Fruit fly (Drosophila melanogaster) whole organism, prepupa: ENCODE results near the gene Prtl99C.

Source experiments
- Blimp-1 ChIP-seq: fragments of 200-800 bp; sonication (Bioruptor generic); optimal IDR thresholded peaks from 3 replicates; lab custom pipeline; 2017; ENCODE audit warnings: missing biosample characterization, missing genetic modification characterization, mild to moderate bottlenecking, moderate library complexity, missing genetic modification reagents
- CG10631 ChIP-seq: fragments of 200-800 bp; sonication (Bioruptor generic); optimal IDR thresholded peaks from 2 replicates; lab custom pipeline; 2016; ENCODE audit warnings: missing biosample characterization, missing genetic modification characterization
- CG10669 ChIP-seq: fragments of 200-800 bp; sonication (Bioruptor generic); optimal IDR thresholded peaks from 3 replicates; lab custom pipeline; 2018; ENCODE audit warnings: missing biosample characterization, mild to moderate bottlenecking, missing genetic modification characterization, moderate library complexity
- CG11762 ChIP-seq: fragments of 200-800 bp; sonication (Bioruptor generic); optimal IDR thresholded peaks from 3 replicates; lab custom pipeline; 2016; ENCODE audit warnings: missing biosample characterization, missing genetic modification characterization; ENCODE audit not compliant: insufficient read depth
- CG11902 ChIP-seq: fragments of 200-800 bp; sonication (Bioruptor generic); optimal IDR thresholded peaks from 3 replicates; lab custom pipeline; 2016; ENCODE audit warnings: missing biosample characterization, missing genetic modification characterization
- CG1621 ChIP-seq: fragments of 200-800 bp; sonication (Bioruptor generic); optimal IDR thresholded peaks from 3 replicates; lab custom pipeline; 2018; ENCODE audit warnings: missing biosample characterization, mild to moderate bottlenecking, missing genetic modification characterization
- CG16779 ChIP-seq: fragments of 200-800 bp; sonication (Bioruptor generic); optimal IDR thresholded peaks from 3 replicates; lab custom pipeline; 2017; ENCODE audit warnings: missing biosample characterization, mild to moderate bottlenecking, missing genetic modification characterization
- CG3032 ChIP-seq: fragments of 200-800 bp; optimal IDR thresholded peaks from 2 replicates; lab custom pipeline; 2019; ENCODE audit warnings: missing biosample characterization, mild to moderate bottlenecking, missing genetic modification characterization, moderate library complexity
- CG31627 ChIP-seq: fragments of 200-800 bp; sonication (Bioruptor generic); optimal IDR thresholded peaks from 3 replicates; lab custom pipeline; 2016; ENCODE audit warnings: missing biosample characterization, missing genetic modification characterization
- CG32006 ChIP-seq: fragments of 200-800 bp; sonication (Bioruptor generic); optimal IDR thresholded peaks from 3 replicates; lab custom pipeline; 2017; ENCODE audit warnings: missing biosample characterization, mild to moderate bottlenecking, missing genetic modification characterization
- CG34406 ChIP-seq: fragments of 200-800 bp; sonication (Bioruptor generic); optimal IDR thresholded peaks from 3 replicates; lab custom pipeline; 2016; ENCODE audit warnings: missing biosample characterization, missing genetic modification characterization
- CG3919 ChIP-seq: fragments of 200-800 bp; sonication (Bioruptor generic); optimal IDR thresholded peaks from 3 replicates; lab custom pipeline; 2016; ENCODE audit warnings: missing biosample characterization, missing genetic modification characterization
- CG6276 ChIP-seq: fragments of 200-800 bp; sonication (Bioruptor generic); optimal IDR thresholded peaks from 2 replicates; lab custom pipeline; 2017; ENCODE audit warnings: missing biosample characterization, mild to moderate bottlenecking, missing genetic modification characterization
- CG6792 ChIP-seq: fragments of 200-800 bp; sonication (Bioruptor generic); optimal IDR thresholded peaks from 3 replicates; lab custom pipeline; 2016; ENCODE audit warnings: missing biosample characterization, missing genetic modification characterization
- CG6808 ChIP-seq: fragments of 200-800 bp; sonication (Bioruptor generic); optimal IDR thresholded peaks from 3 replicates; lab custom pipeline; 2017; ENCODE audit warnings: missing biosample characterization, missing genetic modification characterization, mild to moderate bottlenecking, moderate library complexity, missing genetic modification reagents
- CG6854 ChIP-seq: fragments of 200-800 bp; sonication (Bioruptor generic); optimal IDR thresholded peaks from 2 replicates; lab custom pipeline; 2017; ENCODE audit warnings: missing biosample characterization, mild to moderate bottlenecking, missing genetic modification characterization
- CG7368 ChIP-seq: fragments of 200-800 bp; sonication (Bioruptor generic); optimal IDR thresholded peaks from 3 replicates; lab custom pipeline; 2016; ENCODE audit warnings: missing biosample characterization, missing genetic modification characterization
- CG8319 ChIP-seq: fragments of 200-800 bp; sonication (Bioruptor generic); optimal IDR thresholded peaks from 3 replicates; lab custom pipeline; 2016; ENCODE audit warnings: missing biosample characterization, missing genetic modification characterization
- CG8632 ChIP-seq: fragments of 200-800 bp; sonication (Bioruptor generic); optimal IDR thresholded peaks from 3 replicates; lab custom pipeline; 2016; ENCODE audit warnings: missing biosample characterization, missing genetic modification characterization
- CG9139 ChIP-seq: fragments of 200-800 bp; sonication (Bioruptor generic); optimal IDR thresholded peaks from 3 replicates; lab custom pipeline; 2017; ENCODE audit warnings: missing biosample characterization, mild to moderate bottlenecking, missing genetic modification characterization
- Eip78C ChIP-seq: fragments of 200-800 bp; sonication (Bioruptor generic); peaks from one replicate; lab custom pipeline; 2016; ENCODE audit warnings: missing biosample characterization, missing genetic modification characterization
- Eip93F ChIP-seq: fragments of 200-800 bp; sonication (Bioruptor generic); optimal IDR thresholded peaks from 2 replicates; lab custom pipeline; 2016; ENCODE audit warnings: missing biosample characterization, mild to moderate bottlenecking, missing genetic modification characterization
- Ets96B ChIP-seq: fragments of 200-800 bp; optimal IDR thresholded peaks from 2 replicates; lab custom pipeline; 2019; ENCODE audit warnings: missing biosample characterization, mild to moderate bottlenecking, missing genetic modification characterization, moderate library complexity
- Gug ChIP-seq: fragments of 200-800 bp; sonication (Bioruptor generic); IDR thresholded peaks from 2 replicates; pipeline ENCODE4 v1.3.6; 2022; ENCODE audit warnings: missing biosample characterization, missing genetic modification characterization
- Hr38 ChIP-seq: sonication (Bioruptor generic); optimal IDR thresholded peaks from 2 replicates; lab custom pipeline; 2016; ENCODE audit warnings: missing biosample characterization, missing genetic modification characterization
- Lpt ChIP-seq: fragments of 200-800 bp; sonication (Bioruptor generic); optimal IDR thresholded peaks from 3 replicates; lab custom pipeline; 2016; ENCODE audit warnings: missing biosample characterization, missing genetic modification characterization
- Met ChIP-seq: fragments of 200-800 bp; sonication (Bioruptor generic); optimal IDR thresholded peaks from 3 replicates; lab custom pipeline; 2016; ENCODE audit warnings: missing biosample characterization, missing genetic modification characterization
- OdsH ChIP-seq: fragments of 200-800 bp; sonication (Bioruptor generic); optimal IDR thresholded peaks from 3 replicates; lab custom pipeline; 2016; ENCODE audit warnings: missing biosample characterization, missing genetic modification characterization
- Smox ChIP-seq: fragments of 200-800 bp; sonication (Bioruptor generic); optimal IDR thresholded peaks from 3 replicates; lab custom pipeline; 2016; ENCODE audit warnings: missing biosample characterization, missing genetic modification characterization
- Sox14 ChIP-seq: fragments of 200-800 bp; sonication (Bioruptor generic); optimal IDR thresholded peaks from 3 replicates; lab custom pipeline; 2016; ENCODE audit warnings: missing biosample characterization, missing genetic modification characterization
- Sox15 ChIP-seq: fragments of 200-800 bp; sonication (Bioruptor generic); optimal IDR thresholded peaks from 3 replicates; lab custom pipeline; 2016; ENCODE audit warnings: missing biosample characterization, missing genetic modification characterization
- acj6 ChIP-seq: fragments of 200-800 bp; sonication (Bioruptor generic); optimal IDR thresholded peaks from 3 replicates; lab custom pipeline; 2016; ENCODE audit warnings: missing biosample characterization, missing genetic modification characterization
- dac ChIP-seq: fragments of 200-800 bp; sonication (Bioruptor generic); optimal IDR thresholded peaks from 2 replicates; lab custom pipeline; 2017; ENCODE audit warnings: missing biosample characterization, mild to moderate bottlenecking, missing genetic modification characterization
- dsx ChIP-seq: fragments of 200-800 bp; optimal IDR thresholded peaks from 3 replicates; lab custom pipeline; 2019; ENCODE audit warnings: missing biosample characterization, mild to moderate bottlenecking, missing genetic modification characterization, moderate library complexity; ENCODE audit not compliant: poor library complexity, severe bottlenecking
- eg ChIP-seq: fragments of 200-800 bp; sonication (Bioruptor generic); IDR thresholded peaks from 3 replicates; pipeline ENCODE4 v1.3.6; 2022; ENCODE audit warnings: missing biosample characterization, missing genetic modification characterization
- esn ChIP-seq: fragments of 200-800 bp; sonication (Bioruptor generic); optimal IDR thresholded peaks from 2 replicates; lab custom pipeline; 2016; ENCODE audit warnings: missing biosample characterization, mild to moderate bottlenecking, missing genetic modification characterization, moderate library complexity
- fd85E ChIP-seq: fragments of 200-800 bp; sonication (Bioruptor generic); optimal IDR thresholded peaks from 3 replicates; lab custom pipeline; 2016; ENCODE audit warnings: missing biosample characterization, missing genetic modification characterization
- fkh ChIP-seq: fragments of 200-800 bp; sonication (Bioruptor generic); optimal IDR thresholded peaks from 3 replicates; lab custom pipeline; 2017; ENCODE audit warnings: missing biosample characterization, mild to moderate bottlenecking, missing genetic modification characterization, moderate library complexity
- lz ChIP-seq: fragments of 200-800 bp; sonication (Bioruptor generic); optimal IDR thresholded peaks from 3 replicates; lab custom pipeline; 2016; ENCODE audit warnings: missing biosample characterization, missing genetic modification characterization
- salr ChIP-seq, 2 experiments: fragments of 200-800 bp; sonication (Bioruptor generic); optimal IDR thresholded peaks; 3 replicates each; lab custom pipeline; 2016 to 2018; ENCODE audit warnings: missing biosample characterization in 2 of 2, missing genetic modification characterization in 2 of 2, mild to moderate bottlenecking in 1 of 2
- spab ChIP-seq: fragments of 200-800 bp; sonication (Bioruptor generic); optimal IDR thresholded peaks from 2 replicates; lab custom pipeline; 2017; ENCODE audit warnings: missing biosample characterization, mild to moderate bottlenecking, missing genetic modification characterization, missing genetic modification reagents
- ss ChIP-seq, 2 experiments: fragments of 200-800 bp; sonication (Bioruptor generic); optimal IDR thresholded peaks; 2 replicates in 1 of 2; 3 replicates in 1 of 2; lab custom pipeline; 2017 to 2018; ENCODE audit warnings: mild to moderate bottlenecking in 2 of 2, missing biosample characterization in 2 of 2, missing genetic modification characterization in 2 of 2, moderate library complexity in 1 of 2
- vri ChIP-seq: fragments of 200-800 bp; sonication (Bioruptor generic); optimal IDR thresholded peaks from 3 replicates; lab custom pipeline; 2016; ENCODE audit warnings: missing biosample characterization, mild to moderate bottlenecking, missing genetic modification characterization

The Prtl99C gene

dm6 chr3R:29866706-29867105 is 31.0 kb downstream of the Prtl99C start:
- TF ChIP-seq Gug (GFP tag; lab: Robert Waterston, UW) (no peak), fkh (peak; percentile 42)

- TF ChIP-seq CG10669 (GFP tag; lab: Kevin White, UChicago) (no peak), Sox14 (peak; percentile 51), Ets96B (tag; lab: Kevin White, UChicago) (no peak), Sox15 (GFP tag; lab: Kevin White, UChicago) (no peak), CG8632 (GFP tag; lab: Kevin White, UChicago) (no peak)
These were observed 31.7 kb downstream of the Prtl99C start for dm6 chr3R:29867470-29867869.

- no peak for TF ChIP-seq CG8319 (GFP tag; lab: Kevin White, UChicago)
- TF ChIP-seq Eip93F (GFP tag; lab: Kevin White, UChicago) = no peak
- no peak for TF ChIP-seq CG11902 (GFP tag; lab: Kevin White, UChicago)
- no peak for TF ChIP-seq Ets96B (tag; lab: Kevin White, UChicago)
- TF ChIP-seq dsx (GFP tag; lab: Kevin White, UChicago) = peak; percentile 41
- TF ChIP-seq Eip78C (GFP tag; lab: Kevin White, UChicago) = peak; percentile 24
- no peak for TF ChIP-seq CG11762 (GFP tag; lab: Kevin White, UChicago)
- no peak for TF ChIP-seq Smox (GFP tag; lab: Kevin White, UChicago)
- no peak for TF ChIP-seq CG6276 (GFP tag; lab: Kevin White, UChicago)
- TF ChIP-seq CG16779 = no peak
- no peak for TF ChIP-seq dac
- TF ChIP-seq CG32006 (GFP tag; lab: Kevin White, UChicago) = no peak
- TF ChIP-seq Met (GFP tag; lab: Kevin White, UChicago) = no peak
- TF ChIP-seq fd85E (GFP tag; lab: Kevin White, UChicago) = no peak
- no peak for TF ChIP-seq OdsH
- no peak for TF ChIP-seq CG10669 (GFP tag; lab: Kevin White, UChicago)
These were observed 32.1 kb downstream of the Prtl99C start for dm6 chr3R:29867895-29868294.

DNA sequence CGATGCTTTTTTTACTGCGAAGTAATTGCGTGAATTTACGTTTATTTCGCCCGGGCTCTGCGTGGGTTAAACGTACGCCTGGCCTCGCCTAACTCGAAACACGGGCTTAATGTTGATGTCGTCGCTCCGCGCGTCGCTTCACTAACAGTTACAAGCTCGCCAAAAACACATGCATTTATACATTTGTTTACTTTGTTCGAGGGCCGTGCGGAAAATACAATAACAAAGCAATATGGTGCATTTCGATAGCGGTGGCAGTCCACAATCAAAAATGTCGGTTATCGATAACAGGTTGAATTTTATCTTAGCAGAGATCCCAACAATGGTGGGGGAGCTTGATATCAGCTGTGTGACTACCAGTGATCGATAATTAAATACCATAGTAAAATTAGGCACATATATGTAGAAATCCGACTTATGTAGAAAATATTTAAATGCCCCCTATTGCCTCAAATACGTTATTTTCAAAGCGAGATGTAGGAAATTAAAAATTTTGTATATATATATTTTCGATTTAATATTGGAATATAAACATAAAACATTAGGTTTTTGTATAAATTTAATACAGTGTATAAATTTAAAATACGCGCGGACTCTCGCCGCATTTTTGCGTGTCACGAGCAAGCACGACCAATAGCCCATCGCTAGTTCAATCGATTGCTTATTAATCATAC is 33.1 kb downstream of the Prtl99C start, which contains the start of gene Zip99C:
Gene Zip99C, minus strand, starts transcription at position 220 of the 674 bp plus-strand sequence.
- TF ChIP-seq CG16779 = no peak
- TF ChIP-seq CG1621 (tag; lab: Kevin White, UChicago) = no peak
- no peak for TF ChIP-seq dac
- TF ChIP-seq Sox14 = peak; percentile 68
- TF ChIP-seq CG6854 (GFP tag; lab: Kevin White, UChicago) = no peak
- TF ChIP-seq lz (GFP tag; lab: Kevin White, UChicago) = peak; percentile 24
- no peak for TF ChIP-seq CG34406
- TF ChIP-seq vri (GFP tag; lab: Kevin White, UChicago) = peak; percentile 45
- TF ChIP-seq CG9139 (GFP tag; lab: Kevin White, UChicago) = no peak
- TF ChIP-seq ss (GFP tag; optimal IDR thresholded peaks at IDR 0.05; lab: Kevin White, UChicago) = no peak
- TF ChIP-seq CG7368 (GFP tag; lab: Kevin White, UChicago) = no peak
- peak; percentile 38 for TF ChIP-seq esn (GFP tag; lab: Kevin White, UChicago)
- no peak for TF ChIP-seq CG8319 (GFP tag; lab: Kevin White, UChicago)
- no peak for TF ChIP-seq CG6276 (GFP tag; lab: Kevin White, UChicago)
- no peak for TF ChIP-seq CG10669 (GFP tag; lab: Kevin White, UChicago)
- TF ChIP-seq Met (GFP tag; lab: Kevin White, UChicago) = peak; percentile 42
- no peak for TF ChIP-seq Lpt
- no peak for TF ChIP-seq acj6 (GFP tag; lab: Kevin White, UChicago)
- TF ChIP-seq Hr38 (GFP tag; lab: Kevin White, UChicago) = no peak
- peak; percentile 27 for TF ChIP-seq CG6792 (GFP tag; lab: Kevin White, UChicago)
- no peak for TF ChIP-seq Blimp-1 (GFP tag; lab: Kevin White, UChicago)
- TF ChIP-seq dsx (GFP tag; lab: Kevin White, UChicago) = peak; percentile 41
- TF ChIP-seq Eip78C (GFP tag; lab: Kevin White, UChicago) = peak; percentile 73
- peak; percentile 31 for TF ChIP-seq CG31627 (GFP tag; lab: Kevin White, UChicago)
- TF ChIP-seq CG10631 (GFP tag; lab: Kevin White, UChicago) = peak; percentile 12
- no peak for TF ChIP-seq CG3919 (GFP tag; lab: Kevin White, UChicago)
- peak; percentile 36 for TF ChIP-seq CG3032 (tag; lab: Kevin White, UChicago)
- no peak for TF ChIP-seq spab (GFP tag; lab: Kevin White, UChicago)
- TF ChIP-seq OdsH = no peak
- no peak for TF ChIP-seq CG6808 (GFP tag; lab: Kevin White, UChicago)
- TF ChIP-seq eg = no peak
- no peak for TF ChIP-seq salr (GFP tag; optimal IDR thresholded peaks at IDR 0.05; lab: Kevin White, UChicago)
- TF ChIP-seq Eip93F (GFP tag; lab: Kevin White, UChicago) = peak; percentile 72
- TF ChIP-seq CG8632 (GFP tag; lab: Kevin White, UChicago) = no peak
